Worm (Caenorhabditis elegans): ENCODE measurements around the gene Y73B6BL.270.

- TF ChIP-seq ZK546.5 (tag; optimal IDR thresholded peaks at IDR 0.05) (no peak), ztf-4 (tag; optimal IDR thresholded peaks at IDR 0.05) (peak; percentile 83), fkh-10 (GFP tag; optimal IDR thresholded peaks at IDR 0.05) (no peak), R02D3.7 (tag; optimal IDR thresholded peaks at IDR 0.05) (peak; percentile 81), zag-1 (tag; optimal IDR thresholded peaks at IDR 0.05) (no peak), elt-2 (tag; optimal IDR thresholded peaks at IDR 0.05) (peak; percentile 94), pha-4 (tag; optimal IDR thresholded peaks at IDR 0.05) (peak; percentile 96), ceh-82 (tag; optimal IDR thresholded peaks at IDR 0.05) (no peak), nhr-76 (tag; optimal IDR thresholded peaks at IDR 0.05) (no peak), nfya-1 (tag; optimal IDR thresholded peaks at IDR 0.05; ENCODE audit: insufficient read depth) (peak; percentile 94), fos-1 (tag; optimal IDR thresholded peaks at IDR 0.05) (peak; percentile 41)
These were observed 28.4 kb upstream of the Y73B6BL.270 start for ce11 chrIV:6336748-6337147.
